Worm (Caenorhabditis elegans) whole organism, L2 larva: ENCODE data around the gene rnp-5.

Source experiments
- C34F6.9 ChIP-seq: fragments of 150-350 bp; optimal IDR thresholded peaks from 2 replicates; lab custom pipeline; 2014; ENCODE audit warnings: missing biosample characterization, missing genetic modification characterization
- F13H6.1 ChIP-seq: sonication (generic microtip); optimal IDR thresholded peaks from 2 replicates; lab custom pipeline; 2016; ENCODE audit warnings: missing genetic modification characterization, missing compliant biosample characterization
- R02D3.7 ChIP-seq: fragments of 150-350 bp; optimal IDR thresholded peaks from 2 replicates; lab custom pipeline; 2014; ENCODE audit warnings: missing biosample characterization, missing genetic modification characterization
- Y55F3AM.14 ChIP-seq: fragments of 200-800 bp; sonication (Bioruptor generic); optimal IDR thresholded peaks from 2 replicates; lab custom pipeline; 2018; ENCODE audit warnings: mild to moderate bottlenecking, missing genetic modification characterization, missing compliant biosample characterization
- ZK546.5 ChIP-seq: sonication (generic microtip); optimal IDR thresholded peaks from 2 replicates; lab custom pipeline; 2017; ENCODE audit warnings: missing biosample characterization, missing genetic modification characterization
- aly-2 ChIP-seq: fragments of 150-350 bp; optimal IDR thresholded peaks from 2 replicates; lab custom pipeline; 2014; ENCODE audit warnings: missing biosample characterization, missing genetic modification characterization
- ama-1 ChIP-seq: fragments of 150-350 bp; optimal IDR thresholded peaks from 2 replicates; lab custom pipeline; 2018; ENCODE audit warnings: inconsistent platforms
- ceh-82 ChIP-seq: fragments of 150-350 bp; optimal IDR thresholded peaks from 2 replicates; lab custom pipeline; 2014; ENCODE audit warnings: missing biosample characterization, missing genetic modification characterization
- crh-2 ChIP-seq: sonication (generic microtip); optimal IDR thresholded peaks from 2 replicates; lab custom pipeline; 2017; ENCODE audit warnings: missing biosample characterization, missing genetic modification characterization
- dmd-4 ChIP-seq: sonication (generic microtip); optimal IDR thresholded peaks from 2 replicates; lab custom pipeline; 2017; ENCODE audit warnings: missing biosample characterization, missing genetic modification characterization
- egl-27 ChIP-seq: sonication (generic microtip); optimal IDR thresholded peaks from 3 replicates; lab custom pipeline; 2017; ENCODE audit warnings: missing biosample characterization, missing genetic modification reagents, missing genetic modification characterization
- elt-1 ChIP-seq: fragments of 150-350 bp; optimal IDR thresholded peaks from 2 replicates; lab custom pipeline; 2014; ENCODE audit warnings: missing biosample characterization, missing genetic modification characterization
- elt-3 ChIP-seq: sonication (generic microtip); optimal IDR thresholded peaks from 2 replicates; lab custom pipeline; 2017; ENCODE audit warnings: missing biosample characterization, missing genetic modification characterization
- fos-1 ChIP-seq: fragments of 150-350 bp; optimal IDR thresholded peaks from 2 replicates; lab custom pipeline; 2014; ENCODE audit warnings: missing biosample characterization, missing genetic modification characterization
- gmeb-1 ChIP-seq: fragments of 150-350 bp; optimal IDR thresholded peaks from 2 replicates; lab custom pipeline; 2014; ENCODE audit warnings: missing biosample characterization, missing genetic modification characterization
- lin-11 ChIP-seq: fragments of 150-350 bp; sonication (generic microtip); optimal IDR thresholded peaks from 2 replicates; lab custom pipeline; 2014; ENCODE audit warnings: missing biosample characterization, missing genetic modification characterization, inconsistent platforms, mixed read lengths
- lin-13 ChIP-seq: fragments of 150-350 bp; optimal IDR thresholded peaks from 2 replicates; lab custom pipeline; 2014; ENCODE audit warnings: missing biosample characterization, missing genetic modification reagents, missing genetic modification characterization
- lsy-2 ChIP-seq, 2 experiments: fragments of 150-350 bp in 1 of 2; sonication (generic microtip) in 1 of 2; optimal IDR thresholded peaks; 2 replicates each; lab custom pipeline; 2014 to 2017; ENCODE audit warnings: missing biosample characterization in 2 of 2, missing genetic modification characterization in 2 of 2
- mab-5 ChIP-seq: fragments of 150-350 bp; optimal IDR thresholded peaks from 2 replicates; lab custom pipeline; 2014; ENCODE audit warnings: missing biosample characterization, missing genetic modification characterization
- mbf-1 ChIP-seq: sonication (generic microtip); optimal IDR thresholded peaks from 2 replicates; lab custom pipeline; 2017; ENCODE audit warnings: missing biosample characterization, missing genetic modification characterization
- nhr-10 ChIP-seq: sonication (generic microtip); optimal IDR thresholded peaks from 2 replicates; lab custom pipeline; 2017; ENCODE audit warnings: missing biosample characterization, missing genetic modification characterization
- nhr-129 ChIP-seq: fragments of 150-350 bp; optimal IDR thresholded peaks from 2 replicates; lab custom pipeline; 2014; ENCODE audit warnings: missing biosample characterization, missing genetic modification characterization
- nhr-23 ChIP-seq: fragments of 150-350 bp; optimal IDR thresholded peaks from 2 replicates; lab custom pipeline; 2014; ENCODE audit warnings: missing biosample characterization, missing genetic modification reagents, missing genetic modification characterization
- nhr-237 ChIP-seq: fragments of 150-350 bp; optimal IDR thresholded peaks from 2 replicates; lab custom pipeline; 2014; ENCODE audit warnings: missing biosample characterization, missing genetic modification characterization
- nhr-25 ChIP-seq: fragments of 150-350 bp; sonication (generic microtip); optimal IDR thresholded peaks from 3 replicates; lab custom pipeline; 2014; ENCODE audit warnings: missing biosample characterization, missing genetic modification characterization
- nhr-77 ChIP-seq: fragments of 150-350 bp; optimal IDR thresholded peaks from 2 replicates; lab custom pipeline; 2014; ENCODE audit warnings: missing biosample characterization, missing genetic modification characterization
- peb-1 ChIP-seq: fragments of 150-350 bp; optimal IDR thresholded peaks from 2 replicates; lab custom pipeline; 2014; ENCODE audit warnings: missing biosample characterization, missing genetic modification characterization
- sem-4 ChIP-seq: fragments of 150-350 bp; optimal IDR thresholded peaks from 2 replicates; lab custom pipeline; 2014; ENCODE audit warnings: missing biosample characterization, missing genetic modification reagents, missing genetic modification characterization
- sma-3 ChIP-seq: sonication (generic microtip); optimal IDR thresholded peaks from 2 replicates; lab custom pipeline; 2016; ENCODE audit warnings: missing genetic modification reagents, missing genetic modification characterization, missing compliant biosample characterization
- sma-9 ChIP-seq, 2 experiments: fragments of 150-350 bp in 1 of 2; sonication (generic microtip) in 1 of 2; optimal IDR thresholded peaks; 2 replicates each; lab custom pipeline; 2014 to 2016; ENCODE audit warnings: missing genetic modification characterization in 2 of 2, mild to moderate bottlenecking in 1 of 2, missing biosample characterization in 1 of 2, missing compliant biosample characterization in 1 of 2, missing genetic modification reagents in 1 of 2, moderate library complexity in 1 of 2
- unc-55 ChIP-seq: fragments of 150-350 bp; sonication (generic microtip); optimal IDR thresholded peaks from 3 replicates; lab custom pipeline; 2014; ENCODE audit warnings: missing biosample characterization, missing genetic modification reagents, missing genetic modification characterization
- unc-62 ChIP-seq: fragments of 150-350 bp; optimal IDR thresholded peaks from 2 replicates; lab custom pipeline; 2014; ENCODE audit warnings: missing biosample characterization, missing genetic modification reagents, missing genetic modification characterization
- zag-1 ChIP-seq: fragments of 150-350 bp; optimal IDR thresholded peaks from 2 replicates; lab custom pipeline; 2014; ENCODE audit warnings: missing biosample characterization, missing genetic modification characterization
- ztf-1 ChIP-seq: fragments of 200-800 bp; sonication (Bioruptor generic); conservative IDR thresholded peaks from 2 replicates; pipeline ENCODE4 v1.3.6; 2022; ENCODE audit warnings: missing genetic modification characterization, missing compliant biosample characterization

rnp-5 gene

DNA sequence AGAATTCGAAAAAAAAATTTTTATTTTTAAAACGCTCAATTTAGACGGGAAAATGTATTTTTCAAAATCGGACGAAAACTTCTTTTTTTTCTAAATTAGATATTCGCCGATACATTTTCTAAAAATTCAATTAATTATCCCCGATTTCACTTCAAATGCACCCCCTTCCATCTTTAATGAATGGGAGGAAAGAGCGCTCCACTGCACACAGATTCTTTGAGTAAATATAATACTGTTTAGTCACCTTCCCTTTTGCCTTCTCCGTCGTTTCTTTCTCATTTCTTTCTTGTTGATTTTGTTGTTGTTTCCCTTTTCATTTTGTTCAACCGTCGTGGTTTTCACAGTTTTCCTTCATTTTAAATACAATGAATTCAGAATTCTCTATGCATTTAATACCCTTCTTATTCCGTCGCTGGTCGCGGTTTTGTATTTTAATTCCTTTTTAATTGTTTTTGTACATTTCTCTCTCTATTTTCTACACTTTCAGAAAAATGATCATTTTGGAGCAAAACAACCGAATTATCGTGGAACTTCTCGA, 8.2 kb upstream of the rnp-5 start, which contains the start of gene arx-4:
TSS of gene arx-4 (plus strand) at position 488 of the 538 bp plus-strand sequence.
- TF ChIP-seq nhr-77, result no peak
- TF ChIP-seq peb-1, result no peak
- no peak for TF ChIP-seq unc-62
- TF ChIP-seq ZK546.5 (tag; lab: Kevin White, UChicago), result no peak
- no peak for TF ChIP-seq mab-5
- TF ChIP-seq nhr-129 (tag; lab: Kevin White, UChicago), result no peak
- no peak for TF ChIP-seq lin-13
- TF ChIP-seq nhr-10, result no peak
- no peak for TF ChIP-seq lsy-2 (tag; optimal IDR thresholded peaks at IDR 0.05; lab: Kevin White, UChicago)
- no peak for TF ChIP-seq lin-11
- no peak for TF ChIP-seq sem-4 (tag; lab: Kevin White, UChicago)
- TF ChIP-seq aly-2, result no peak
- peak; percentile 29 for TF ChIP-seq C34F6.9 (tag; lab: Kevin White, UChicago)
- TF ChIP-seq zag-1 (tag; lab: Kevin White, UChicago), result no peak
- no peak for TF ChIP-seq dmd-4 (tag; lab: Kevin White, UChicago)
- TF ChIP-seq F13H6.1, result no peak
- TF ChIP-seq ceh-82, result no peak
- peak; percentile 55 for TF ChIP-seq fos-1
- TF ChIP-seq unc-55 (GFP tag; lab: Kevin White, UChicago), result peak; percentile 39
- no peak for TF ChIP-seq egl-27 (tag; lab: Kevin White, UChicago)
- TF ChIP-seq, all 48 proteins: peak for 3

DNA sequence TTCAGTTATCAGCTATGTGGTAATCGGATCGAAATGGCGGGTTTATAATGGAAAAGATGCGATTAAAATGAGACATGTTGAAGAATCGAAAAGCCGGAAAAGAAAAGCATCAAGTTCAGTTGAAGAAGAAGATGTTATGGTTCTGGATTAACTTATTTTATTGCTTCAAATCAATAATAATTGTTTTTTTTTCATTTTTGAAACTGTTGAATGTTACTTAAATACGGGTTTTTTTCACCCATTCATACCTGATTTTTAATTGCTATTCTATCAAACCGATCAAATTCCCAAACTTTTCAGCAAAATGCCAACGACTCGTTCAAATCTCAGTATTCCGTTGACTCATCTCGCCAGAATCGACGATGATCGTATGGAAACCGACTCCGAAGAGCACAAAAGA, 6.2 kb upstream of the rnp-5 start, which contains the start of gene exos-4.2:
TSS of gene exos-4.2 (plus strand) at position 301 of the 400 bp plus-strand sequence.
- TF ChIP-seq nhr-237 (tag; lab: Kevin White, UChicago), result no peak
- no peak for TF ChIP-seq ztf-1 (GFP tag; lab: Robert Waterston, UW)
- no peak for TF ChIP-seq Y55F3AM.14 (GFP tag; lab: Kevin White, UChicago)
- no peak for TF ChIP-seq sem-4 (tag; lab: Kevin White, UChicago)
- no peak for TF ChIP-seq unc-55 (GFP tag; lab: Kevin White, UChicago)
- no peak for TF ChIP-seq nhr-25 (tag; lab: Kevin White, UChicago)
- no peak for TF ChIP-seq elt-3 (tag; lab: Kevin White, UChicago)
- TF ChIP-seq elt-1 (tag; lab: Kevin White, UChicago), result no peak
- TF ChIP-seq egl-27 (tag; lab: Kevin White, UChicago), result no peak
- no peak for TF ChIP-seq R02D3.7 (tag; lab: Kevin White, UChicago)
- no peak for TF ChIP-seq crh-2
- TF ChIP-seq C34F6.9 (tag; lab: Kevin White, UChicago), result no peak
- TF ChIP-seq aly-2, result no peak
- TF ChIP-seq fos-1, result no peak
- TF ChIP-seq ama-1 (lab: Kevin White, UChicago), result no peak
- TF ChIP-seq nhr-23, result no peak
- TF ChIP-seq ceh-82, result no peak
- TF ChIP-seq zag-1 (tag; lab: Kevin White, UChicago), result no peak
- TF ChIP-seq, all 48 proteins: peak for 0

DNA sequence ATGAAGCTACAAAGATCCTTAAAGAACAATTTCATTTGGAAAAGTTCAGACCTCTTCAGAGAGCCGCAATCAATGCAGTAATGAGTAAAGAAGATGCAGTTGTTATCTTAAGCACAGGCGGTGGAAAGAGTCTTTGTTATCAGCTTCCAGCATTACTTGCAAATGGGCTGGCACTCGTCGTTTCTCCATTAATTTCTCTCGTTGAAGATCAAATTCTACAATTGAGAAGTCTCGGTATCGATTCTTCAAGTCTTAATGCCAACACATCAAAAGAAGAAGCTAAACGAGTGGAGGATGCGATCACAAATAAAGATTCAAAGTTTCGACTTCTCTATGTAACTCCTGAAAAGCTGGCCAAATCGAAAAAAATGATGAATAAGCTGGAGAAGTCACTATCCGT, 3.2 kb upstream of the rnp-5 start:
- TF ChIP-seq elt-3 (tag; lab: Kevin White, UChicago) (no peak), sma-3 (GFP tag; lab: Kevin White, UChicago) (no peak), crh-2 (no peak), nhr-23 (no peak), fos-1 (peak; percentile 3), nhr-237 (tag; lab: Kevin White, UChicago) (no peak), unc-55 (GFP tag; lab: Kevin White, UChicago) (no peak), lin-11 (no peak), nhr-77 (no peak)

- TF ChIP-seq elt-3 (tag; lab: Kevin White, UChicago) (no peak), unc-55 (GFP tag; lab: Kevin White, UChicago) (no peak), ama-1 (lab: Kevin White, UChicago) (no peak), gmeb-1 (tag; lab: Kevin White, UChicago) (no peak), elt-1 (tag; lab: Kevin White, UChicago) (no peak), mab-5 (no peak), sma-9 (GFP tag; optimal IDR thresholded peaks at IDR 0.05; lab: Kevin White, UChicago) (no peak), sma-9 (tag; optimal IDR thresholded peaks at IDR 0.05; lab: Kevin White, UChicago) (no peak), egl-27 (tag; lab: Kevin White, UChicago) (no peak), C34F6.9 (tag; lab: Kevin White, UChicago) (no peak), F13H6.1 (no peak), nhr-129 (tag; lab: Kevin White, UChicago) (no peak), mbf-1 (no peak)
Measured at ce11 chrIII:856260-856659, 2.6 kb upstream of the rnp-5 start, which contains the start of gene K02F3.12. TSS of gene K02F3.12 (plus strand) at chrIII:856560.
